Worm (Caenorhabditis elegans) whole organism, mixed stage, embryonic: ENCODE measurements around the gene Y38H6C.20.

Experiments
- M03D4.4 ChIP-seq: sonication (generic microtip); optimal IDR thresholded peaks from 2 replicates; lab custom pipeline; 2017; ENCODE audit warnings: mild to moderate bottlenecking, missing genetic modification characterization, missing compliant biosample characterization
- bed-3 ChIP-seq: fragments of 200-800 bp; sonication (Bioruptor generic); optimal IDR thresholded peaks from 3 replicates; lab custom pipeline; 2018; ENCODE audit warnings: mild to moderate bottlenecking, missing genetic modification characterization, moderate library complexity, missing compliant biosample characterization
- blmp-1 ChIP-seq: fragments of 150-350 bp; optimal IDR thresholded peaks from 2 replicates; lab custom pipeline; 2014; ENCODE audit warnings: missing biosample characterization, missing genetic modification characterization
- ceh-39 ChIP-seq: fragments of 150-350 bp; optimal IDR thresholded peaks from 2 replicates; lab custom pipeline; 2014; ENCODE audit warnings: missing biosample characterization, missing genetic modification characterization
- ceh-83 ChIP-seq: fragments of 200-800 bp; sonication (Bioruptor generic); optimal IDR thresholded peaks from 2 replicates; lab custom pipeline; 2018; ENCODE audit warnings: mild to moderate bottlenecking, missing genetic modification characterization, missing compliant biosample characterization
- ces-1 ChIP-seq: fragments of 150-350 bp; optimal IDR thresholded peaks from 2 replicates; lab custom pipeline; 2014; ENCODE audit warnings: missing biosample characterization, missing genetic modification reagents, missing genetic modification characterization
- cnd-1 ChIP-seq: fragments of 200-800 bp; sonication (Bioruptor generic); optimal IDR thresholded peaks from 2 replicates; lab custom pipeline; 2018; ENCODE audit warnings: mild to moderate bottlenecking, missing genetic modification characterization, missing compliant biosample characterization
- drap-1 ChIP-seq: fragments of 200-800 bp; sonication (Bioruptor generic); optimal IDR thresholded peaks from 3 replicates; lab custom pipeline; 2018; ENCODE audit warnings: mild to moderate bottlenecking, missing genetic modification characterization, missing compliant biosample characterization
- elt-1 ChIP-seq: sonication (generic microtip); optimal IDR thresholded peaks from 2 replicates; lab custom pipeline; 2017; ENCODE audit warnings: missing genetic modification characterization, mild to moderate bottlenecking, missing compliant biosample characterization, antibody characterized with exemption, moderate library complexity, borderline replicate concordance; ENCODE audit not compliant: insufficient read depth
- elt-3 ChIP-seq: fragments of 150-350 bp; optimal IDR thresholded peaks from 2 replicates; lab custom pipeline; 2014; ENCODE audit warnings: missing biosample characterization, missing genetic modification characterization
- flh-1 ChIP-seq: fragments of 200-800 bp; sonication (Bioruptor generic); optimal IDR thresholded peaks from 2 replicates; lab custom pipeline; 2018; ENCODE audit warnings: mild to moderate bottlenecking, missing genetic modification characterization, moderate library complexity, missing compliant biosample characterization
- ham-2 ChIP-seq: fragments of 200-800 bp; sonication (Bioruptor generic); optimal IDR thresholded peaks from 2 replicates; lab custom pipeline; 2018; ENCODE audit warnings: mild to moderate bottlenecking, missing genetic modification characterization, missing compliant biosample characterization
- hlh-1 ChIP-seq: fragments of 150-350 bp; optimal IDR thresholded peaks from 2 replicates; lab custom pipeline; 2014; ENCODE audit warnings: missing biosample characterization, missing genetic modification reagents, missing genetic modification characterization
- lin-13 ChIP-seq: fragments of 150-350 bp; optimal IDR thresholded peaks from 2 replicates; lab custom pipeline; 2014; ENCODE audit warnings: missing biosample characterization, missing genetic modification characterization
- lin-32 ChIP-seq: fragments of 200-800 bp; sonication (Bioruptor generic); optimal IDR thresholded peaks from 2 replicates; lab custom pipeline; 2018; ENCODE audit warnings: mild to moderate bottlenecking, missing genetic modification characterization, missing compliant biosample characterization
- lsy-2 ChIP-seq: fragments of 150-350 bp; optimal IDR thresholded peaks from 2 replicates; lab custom pipeline; 2014; ENCODE audit warnings: missing biosample characterization, missing genetic modification characterization
- mab-5 ChIP-seq: fragments of 150-350 bp; optimal IDR thresholded peaks from 2 replicates; lab custom pipeline; 2014; ENCODE audit warnings: missing biosample characterization, missing genetic modification characterization
- mep-1 ChIP-seq: fragments of 150-350 bp; optimal IDR thresholded peaks from 2 replicates; lab custom pipeline; 2017; ENCODE audit warnings: missing biosample characterization, missing genetic modification reagents, missing genetic modification characterization, inconsistent platforms
- mls-2 ChIP-seq: sonication (generic microtip); optimal IDR thresholded peaks from 2 replicates; lab custom pipeline; 2016; ENCODE audit warnings: mild to moderate bottlenecking, missing genetic modification characterization, moderate library complexity, missing compliant biosample characterization
- nhr-12 ChIP-seq: fragments of 150-350 bp; optimal IDR thresholded peaks from 2 replicates; lab custom pipeline; 2014; ENCODE audit warnings: missing biosample characterization, missing genetic modification characterization
- nhr-237 ChIP-seq: fragments of 150-350 bp; optimal IDR thresholded peaks from 2 replicates; lab custom pipeline; 2014; ENCODE audit warnings: missing biosample characterization, missing genetic modification characterization
- nhr-28 ChIP-seq: fragments of 150-350 bp; optimal IDR thresholded peaks from 2 replicates; lab custom pipeline; 2014; ENCODE audit warnings: missing biosample characterization, missing genetic modification characterization
- nhr-76 ChIP-seq: sonication (generic microtip); optimal IDR thresholded peaks from 2 replicates; lab custom pipeline; 2017; ENCODE audit warnings: missing biosample characterization, missing genetic modification characterization
- pha-4 ChIP-seq: fragments of 150-350 bp; optimal IDR thresholded peaks from 2 replicates; lab custom pipeline; 2018; ENCODE audit warnings: missing biosample characterization, missing genetic modification reagents, missing genetic modification characterization
- sem-2 ChIP-seq: fragments of 200-800 bp; sonication (Bioruptor generic); optimal IDR thresholded peaks from 2 replicates; lab custom pipeline; 2018; ENCODE audit warnings: mild to moderate bottlenecking, missing genetic modification characterization, missing compliant biosample characterization
- snpc-4 ChIP-seq: fragments of 150-350 bp; optimal IDR thresholded peaks from 2 replicates; lab custom pipeline; 2014; ENCODE audit warnings: missing biosample characterization, missing genetic modification characterization
- sptf-1 ChIP-seq: sonication (generic microtip); optimal IDR thresholded peaks from 2 replicates; lab custom pipeline; 2017; ENCODE audit warnings: mild to moderate bottlenecking, missing genetic modification characterization, moderate library complexity, missing compliant biosample characterization
- tbx-8 ChIP-seq: fragments of 200-800 bp; sonication (Bioruptor generic); optimal IDR thresholded peaks from 2 replicates; lab custom pipeline; 2018; ENCODE audit warnings: mild to moderate bottlenecking, missing genetic modification characterization, moderate library complexity, missing compliant biosample characterization
- unc-120 ChIP-seq: sonication (generic microtip); optimal IDR thresholded peaks from 2 replicates; lab custom pipeline; 2017; ENCODE audit warnings: missing genetic modification characterization, missing compliant biosample characterization; ENCODE audit not compliant: poor library complexity, severe bottlenecking
- unc-39 ChIP-seq: fragments of 150-350 bp; optimal IDR thresholded peaks from 2 replicates; lab custom pipeline; 2014; ENCODE audit warnings: missing biosample characterization, missing genetic modification characterization
- unc-62 ChIP-seq: fragments of 150-350 bp; optimal IDR thresholded peaks from 2 replicates; lab custom pipeline; 2014; ENCODE audit warnings: missing biosample characterization, missing genetic modification reagents, missing genetic modification characterization
- ztf-11 ChIP-seq: fragments of 150-350 bp; optimal IDR thresholded peaks from 2 replicates; lab custom pipeline; 2014; ENCODE audit warnings: missing biosample characterization, missing genetic modification characterization

Gene Y38H6C.20

ce11 chrV:20525816-20526459, 25.1 kb downstream of the Y38H6C.20 start, which contains the start of the genes srh-166 and Y38H6C.24:
TSS of gene srh-166 (minus strand) at chrV:20525866.
TSS of gene Y38H6C.24 (plus strand) at chrV:20526435.
- TF ChIP-seq blmp-1 (tag; lab: Kevin White, UChicago) (no peak), nhr-28 (no peak), nhr-76 (tag; lab: Kevin White, UChicago) (no peak), ztf-11 (tag; lab: Kevin White, UChicago) (no peak), ceh-83 (GFP tag; lab: Kevin White, UChicago) (no peak), bed-3 (GFP tag; lab: Kevin White, UChicago) (no peak), M03D4.4 (tag; lab: Kevin White, UChicago) (no peak), unc-39 (tag; lab: Kevin White, UChicago) (no peak), mls-2 (tag; lab: Kevin White, UChicago) (no peak), sem-2 (GFP tag; lab: Kevin White, UChicago) (no peak), mep-1 (tag; lab: Kevin White, UChicago) (no peak), ceh-39 (tag; lab: Kevin White, UChicago) (no peak), nhr-12 (tag; lab: Kevin White, UChicago) (no peak), pha-4 (tag; lab: Kevin White, UChicago) (no peak), ces-1 (no peak), drap-1 (no peak)
- TF ChIP-seq, all 35 proteins: peak for 0

- TF ChIP-seq ceh-39 (tag; lab: Kevin White, UChicago): no peak
- no peak for TF ChIP-seq hlh-1 (tag; lab: Kevin White, UChicago)
- no peak for TF ChIP-seq tbx-8 (GFP tag; lab: Kevin White, UChicago)
- TF ChIP-seq nhr-28: no peak
- no peak for TF ChIP-seq nhr-12 (tag; lab: Kevin White, UChicago)
- no peak for TF ChIP-seq unc-62 (GFP tag; lab: Kevin White, UChicago)
- no peak for TF ChIP-seq mls-2 (tag; lab: Kevin White, UChicago)
- TF ChIP-seq snpc-4 (tag; lab: Kevin White, UChicago): no peak
- TF ChIP-seq lin-32: no peak
These were observed 28.8 kb downstream of the Y38H6C.20 start, which contains the start of the genes Y38H6C.9 and fbxa-150 for ce11 chrV:20522219-20522618. TSS of gene Y38H6C.9 (minus strand) at chrV:20522270. TSS of gene fbxa-150 (plus strand) at chrV:20522598.

ce11 chrV:20518927-20519326, 32.1 kb downstream of the Y38H6C.20 start, which contains the start of gene Y38H6C.25:
TSS of gene Y38H6C.25 (plus strand) at chrV:20519227.
- TF ChIP-seq ces-1 (no peak), mab-5 (tag; lab: Kevin White, UChicago) (no peak), drap-1 (no peak), unc-39 (tag; lab: Kevin White, UChicago) (no peak), lsy-2 (no peak), cnd-1 (tag; lab: Kevin White, UChicago) (no peak), ham-2 (GFP tag; lab: Kevin White, UChicago) (no peak), nhr-28 (no peak), sem-2 (GFP tag; lab: Kevin White, UChicago) (no peak), nhr-237 (tag; lab: Kevin White, UChicago) (no peak), pha-4 (tag; lab: Kevin White, UChicago) (no peak), flh-1 (GFP tag; lab: Kevin White, UChicago) (no peak), elt-3 (tag; lab: Kevin White, UChicago) (no peak), bed-3 (GFP tag; lab: Kevin White, UChicago) (no peak), lin-32 (no peak), unc-120 (tag; lab: Kevin White, UChicago) (no peak), sptf-1 (tag; lab: Kevin White, UChicago) (no peak), elt-1 (no peak), lin-13 (tag; lab: Kevin White, UChicago) (no peak)

- no peak for TF ChIP-seq lin-13 (tag; lab: Kevin White, UChicago)
- TF ChIP-seq mep-1 (tag; lab: Kevin White, UChicago): no peak
- no peak for TF ChIP-seq elt-3 (tag; lab: Kevin White, UChicago)
- no peak for TF ChIP-seq bed-3 (GFP tag; lab: Kevin White, UChicago)
- TF ChIP-seq ceh-39 (tag; lab: Kevin White, UChicago): no peak
- TF ChIP-seq blmp-1 (tag; lab: Kevin White, UChicago): no peak
- no peak for TF ChIP-seq snpc-4 (tag; lab: Kevin White, UChicago)
- no peak for TF ChIP-seq sptf-1 (tag; lab: Kevin White, UChicago)
- no peak for TF ChIP-seq flh-1 (GFP tag; lab: Kevin White, UChicago)
- TF ChIP-seq, all 35 proteins: peak for 0
These were observed 34.0 kb downstream of the Y38H6C.20 start for ce11 chrV:20517005-20517404.
